Worm (Caenorhabditis elegans): Measurements from ENCODE around the gene C35C5.8.

DNA sequence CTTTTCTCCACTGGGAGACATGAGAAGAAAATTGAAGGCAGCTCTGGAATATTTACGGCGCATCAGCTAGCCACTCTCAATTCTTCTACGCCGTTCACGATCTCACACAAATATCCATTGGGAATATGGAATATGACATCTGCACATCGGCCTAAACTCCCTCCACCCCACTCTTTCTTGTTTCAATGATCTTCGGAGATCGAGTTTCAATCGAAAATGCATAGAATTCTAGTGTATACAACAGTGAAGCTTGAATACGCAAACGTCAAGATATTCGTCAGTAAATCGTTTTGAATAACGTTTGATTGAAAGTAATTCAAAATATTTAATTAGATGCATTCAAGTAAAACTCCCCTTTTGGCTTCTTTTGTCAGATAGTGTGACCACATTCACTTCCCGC is 18.4 kb downstream of the C35C5.8 start:
- TF ChIP-seq W03F9.2 (tag; optimal IDR thresholded peaks at IDR 0.05) (no peak), him-1 (tag; optimal IDR thresholded peaks at IDR 0.05) (no peak)
